Worm (Caenorhabditis elegans): ENCODE results near the gene T05C12.4.

Gene T05C12.4

DNA sequence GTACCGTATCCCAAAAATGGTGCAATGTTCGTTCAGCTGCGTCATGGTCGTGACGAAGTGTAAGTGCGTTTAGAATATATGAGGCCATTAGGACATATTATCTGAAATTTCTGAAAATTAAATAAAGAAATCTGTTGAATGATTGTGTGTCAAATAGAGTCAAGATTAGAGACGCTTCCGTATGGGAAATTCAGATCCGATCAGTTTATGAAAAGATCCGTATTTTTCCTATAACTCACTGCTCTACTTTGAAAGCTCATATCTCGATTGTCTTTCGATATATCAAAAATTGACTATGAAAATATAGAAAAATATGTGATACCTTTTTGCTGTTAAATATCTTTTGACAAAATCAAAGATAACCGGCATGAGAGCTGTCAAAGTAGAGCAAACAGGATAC is at the start of gene T05C12.4:
TSS of gene T05C12.4 (minus strand) at position 101 of the 400 bp plus-strand sequence.
- TF ChIP-seq ceh-2 (tag; optimal IDR thresholded peaks at IDR 0.05) (no peak), fkh-6 (tag; optimal IDR thresholded peaks at IDR 0.05) (no peak), zip-5 (tag; optimal IDR thresholded peaks at IDR 0.05) (no peak)

DNA sequence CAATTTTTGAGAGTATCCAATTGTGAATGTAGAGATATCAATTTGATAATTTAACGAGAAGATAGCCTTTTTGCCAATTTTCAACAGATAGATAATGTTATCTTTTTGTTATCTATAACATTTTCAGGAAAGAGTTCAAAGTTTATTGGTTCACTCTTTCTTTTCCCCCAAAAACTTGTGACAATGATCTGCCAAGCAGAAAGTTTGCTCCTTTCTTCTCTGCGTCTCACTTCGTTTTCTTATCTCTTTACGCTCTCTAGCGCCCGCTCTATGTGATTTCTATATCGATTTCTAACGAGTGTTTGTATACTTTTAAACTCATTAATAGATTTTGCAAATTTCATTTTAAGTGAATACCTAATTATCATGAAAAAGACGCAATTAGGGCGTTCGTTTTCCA is 46.3 kb upstream of the T05C12.4 start:
- TF ChIP-seq elt-2 (tag; optimal IDR thresholded peaks at IDR 0.05) (peak; percentile 83), fax-1 (tag; optimal IDR thresholded peaks at IDR 0.05) (no peak), pat-9 (tag; optimal IDR thresholded peaks at IDR 0.05) (no peak), ceh-19 (GFP tag; optimal IDR thresholded peaks at IDR 0.05) (no peak), unc-3 (GFP tag; conservative IDR thresholded peaks at IDR 0.05) (no peak), unc-3 (tag; optimal IDR thresholded peaks at IDR 0.05) (no peak)

DNA sequence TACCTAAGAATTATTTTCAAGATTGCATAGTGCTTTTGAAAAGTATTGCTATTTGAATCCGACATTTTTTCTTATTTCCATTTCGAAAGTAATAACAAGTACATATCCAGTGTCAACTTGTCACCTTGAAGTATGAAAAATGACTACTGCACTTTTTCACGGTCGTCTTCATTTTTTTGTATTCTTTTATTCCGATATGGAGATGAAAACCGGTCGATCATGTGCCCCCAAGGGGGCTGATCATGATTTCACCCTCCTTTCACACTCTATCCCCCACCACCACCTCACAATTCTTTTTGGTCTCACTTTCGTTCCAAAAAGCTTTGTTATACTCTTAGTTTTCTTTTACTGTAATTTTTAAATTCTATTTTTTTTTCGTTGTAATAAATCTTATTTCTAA is 45.7 kb upstream of the T05C12.4 start:
- no peak for TF ChIP-seq syd-9 (tag; optimal IDR thresholded peaks at IDR 0.05)
- TF ChIP-seq pax-1 (tag; optimal IDR thresholded peaks at IDR 0.05) = no peak
- TF ChIP-seq K02D7.2 (tag; optimal IDR thresholded peaks at IDR 0.05) = no peak
- TF ChIP-seq hlh-30 (tag; optimal IDR thresholded peaks at IDR 0.05; ENCODE audit: insufficient read depth) = no peak
- no peak for TF ChIP-seq ceh-22 (tag; optimal IDR thresholded peaks at IDR 0.05)
- TF ChIP-seq pros-1 (tag; optimal IDR thresholded peaks at IDR 0.05) = no peak
- TF ChIP-seq hlh-13 (GFP tag; optimal IDR thresholded peaks at IDR 0.05) = no peak
- TF ChIP-seq K09A11.1 (tag; optimal IDR thresholded peaks at IDR 0.05; ENCODE audit: insufficient read depth) = no peak
- TF ChIP-seq C38D4.7 (GFP tag; optimal IDR thresholded peaks at IDR 0.05) = no peak
- TF ChIP-seq ceh-2 (tag; optimal IDR thresholded peaks at IDR 0.05) = no peak
- TF ChIP-seq sdc-2 (tag; optimal IDR thresholded peaks at IDR 0.05) = no peak
- no peak for TF ChIP-seq ttx-3 (tag; optimal IDR thresholded peaks at IDR 0.05)
- no peak for TF ChIP-seq ceh-18 (tag; optimal IDR thresholded peaks at IDR 0.05)
- TF ChIP-seq C08G9.2 (tag; optimal IDR thresholded peaks at IDR 0.05) = no peak
- TF ChIP-seq nfya-1 (tag; optimal IDR thresholded peaks at IDR 0.05) = no peak
- TF ChIP-seq ets-4 (tag; optimal IDR thresholded peaks at IDR 0.05) = no peak

DNA sequence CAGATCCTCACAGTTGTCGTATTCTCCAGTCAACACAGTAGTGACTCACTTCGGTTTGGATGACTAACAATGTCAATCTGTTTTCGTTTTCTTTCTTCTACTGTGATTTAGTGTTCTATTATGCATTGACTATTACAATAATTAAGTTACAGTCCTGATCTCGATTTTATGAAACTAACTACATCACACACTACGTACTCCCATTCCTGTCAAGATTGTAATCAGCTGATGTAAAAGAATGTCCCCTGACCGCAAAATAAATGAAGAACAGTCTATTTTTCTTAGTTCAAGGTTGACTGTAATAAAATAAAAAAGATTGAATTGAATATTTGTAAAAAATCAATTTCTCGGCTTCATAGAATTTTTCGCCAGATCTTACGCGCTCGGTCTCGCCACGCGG is 45.2 kb upstream of the T05C12.4 start:
- TF ChIP-seq ets-4 (tag; optimal IDR thresholded peaks at IDR 0.05) (no peak), K02D7.2 (tag; optimal IDR thresholded peaks at IDR 0.05) (no peak), nhr-11 (tag; optimal IDR thresholded peaks at IDR 0.05) (no peak)

DNA sequence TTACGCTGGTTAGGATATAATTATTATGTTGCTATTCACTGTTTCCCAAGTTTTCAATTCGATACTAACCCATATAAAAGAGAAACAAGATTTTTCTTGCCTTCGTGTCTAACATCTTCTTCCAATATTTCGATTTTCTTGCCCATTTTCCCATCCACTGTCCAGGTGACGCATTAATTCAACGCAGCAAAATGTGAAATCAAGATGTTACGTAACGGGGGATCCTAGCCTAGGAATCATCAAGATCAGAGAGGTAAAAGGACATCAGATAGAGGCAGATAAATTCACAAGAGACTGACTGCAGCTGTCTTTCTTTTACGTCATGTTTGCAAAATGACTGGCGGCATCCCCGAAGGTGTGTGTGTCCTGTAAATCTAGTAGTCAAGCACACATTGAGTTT is 44.4 kb upstream of the T05C12.4 start:
- TF ChIP-seq fkh-10 (GFP tag; optimal IDR thresholded peaks at IDR 0.05) = no peak
- TF ChIP-seq pag-3 (tag; optimal IDR thresholded peaks at IDR 0.05; ENCODE audit: borderline replicate concordance) = no peak
- no peak for TF ChIP-seq ttx-3 (tag; optimal IDR thresholded peaks at IDR 0.05)
- no peak for TF ChIP-seq ceh-31 (tag; optimal IDR thresholded peaks at IDR 0.05)
- TF ChIP-seq ceh-18 (tag; optimal IDR thresholded peaks at IDR 0.05) = no peak
- no peak for TF ChIP-seq che-1 (tag; optimal IDR thresholded peaks at IDR 0.05)
- no peak for TF ChIP-seq C38D4.7 (GFP tag; optimal IDR thresholded peaks at IDR 0.05)
- no peak for TF ChIP-seq sox-2 (GFP tag; IDR thresholded peaks at IDR 0.05)
- TF ChIP-seq ahr-1 (tag; optimal IDR thresholded peaks at IDR 0.05) = no peak
- no peak for TF ChIP-seq ceh-14 (tag; optimal IDR thresholded peaks at IDR 0.05)
- no peak for TF ChIP-seq ceh-24 (tag; optimal IDR thresholded peaks at IDR 0.05)
- no peak for TF ChIP-seq pha-4 (tag; optimal IDR thresholded peaks at IDR 0.05)

ce11 chrII:8223945-8224344 is 43.8 kb upstream of the T05C12.4 start:
- no peak for TF ChIP-seq pat-9 (tag; optimal IDR thresholded peaks at IDR 0.05)
- TF ChIP-seq che-1 (tag; optimal IDR thresholded peaks at IDR 0.05) = no peak
- no peak for TF ChIP-seq hlh-8 (tag; optimal IDR thresholded peaks at IDR 0.05)
- no peak for TF ChIP-seq hlh-6 (tag; optimal IDR thresholded peaks at IDR 0.05)
- TF ChIP-seq ceh-48 (tag; optimal IDR thresholded peaks at IDR 0.05) = no peak
- TF ChIP-seq hlh-15 (tag; optimal IDR thresholded peaks at IDR 0.05) = no peak

All from whole organism, late embryonic.